Worm (Caenorhabditis elegans): Measurements from ENCODE around the gene F19B10.6.

F19B10.6 gene

ce11 chrII:3655378-3655777 is 8.3 kb downstream of the F19B10.6 start, which contains the start of gene F19B10.5:
Gene F19B10.5, plus strand, starts transcription at chrII:3655678.
- TF ChIP-seq lin-13 (GFP tag; optimal IDR thresholded peaks at IDR 0.05) (no peak), sma-9 (GFP tag; optimal IDR thresholded peaks at IDR 0.05) (no peak), sma-9 (tag; optimal IDR thresholded peaks at IDR 0.05) (no peak), lsy-2 (tag; optimal IDR thresholded peaks at IDR 0.05) (no peak), ceh-82 (tag; optimal IDR thresholded peaks at IDR 0.05) (no peak), skn-1 (tag; optimal IDR thresholded peaks at IDR 0.05) (no peak), ztf-11 (tag; optimal IDR thresholded peaks at IDR 0.05) (no peak), lin-39 (tag; optimal IDR thresholded peaks at IDR 0.05) (no peak), elt-3 (tag; optimal IDR thresholded peaks at IDR 0.05) (no peak), nhr-23 (tag; optimal IDR thresholded peaks at IDR 0.05) (no peak), ama-1 (optimal IDR thresholded peaks at IDR 0.05) (no peak), gmeb-1 (tag; optimal IDR thresholded peaks at IDR 0.05) (no peak), nhr-10 (tag; optimal IDR thresholded peaks at IDR 0.05) (no peak), snpc-4 (tag; optimal IDR thresholded peaks at IDR 0.05) (no peak), C34F6.9 (tag; optimal IDR thresholded peaks at IDR 0.05) (no peak), nhr-6 (tag; optimal IDR thresholded peaks at IDR 0.05) (no peak)

- TF ChIP-seq blmp-1 (tag; optimal IDR thresholded peaks at IDR 0.05; ENCODE audit: insufficient read depth) (no peak), nhr-12 (tag; optimal IDR thresholded peaks at IDR 0.05) (no peak), nhr-21 (tag; optimal IDR thresholded peaks at IDR 0.05) (no peak), nhr-77 (tag; optimal IDR thresholded peaks at IDR 0.05) (no peak), mab-5 (tag; optimal IDR thresholded peaks at IDR 0.05) (no peak), alr-1 (tag; optimal IDR thresholded peaks at IDR 0.05) (no peak), Y55F3AM.14 (GFP tag; optimal IDR thresholded peaks at IDR 0.05) (no peak), C34F6.9 (tag; optimal IDR thresholded peaks at IDR 0.05) (no peak), lin-39 (tag; optimal IDR thresholded peaks at IDR 0.05) (no peak), nhr-23 (tag; optimal IDR thresholded peaks at IDR 0.05) (no peak), aly-2 (tag; optimal IDR thresholded peaks at IDR 0.05) (no peak), crh-2 (tag; optimal IDR thresholded peaks at IDR 0.05) (no peak)
Measured at ce11 chrII:3647111-3647510, 16.6 kb downstream of the F19B10.6 start, which contains the start of gene fbxb-33. Gene fbxb-33, plus strand, starts transcription at chrII:3647411.

- TF ChIP-seq F13H6.1 (tag; optimal IDR thresholded peaks at IDR 0.05) (no peak), blmp-1 (tag; optimal IDR thresholded peaks at IDR 0.05; ENCODE audit: insufficient read depth) (no peak), ztf-4 (tag; optimal IDR thresholded peaks at IDR 0.05) (no peak), crh-2 (tag; optimal IDR thresholded peaks at IDR 0.05) (no peak), nhr-237 (tag; optimal IDR thresholded peaks at IDR 0.05) (no peak), sma-9 (GFP tag; optimal IDR thresholded peaks at IDR 0.05) (no peak), sma-9 (tag; optimal IDR thresholded peaks at IDR 0.05) (no peak), egl-27 (tag; optimal IDR thresholded peaks at IDR 0.05) (no peak), nhr-77 (tag; optimal IDR thresholded peaks at IDR 0.05) (no peak), sma-3 (GFP tag; optimal IDR thresholded peaks at IDR 0.05) (no peak), elt-1 (tag; optimal IDR thresholded peaks at IDR 0.05) (no peak)
Measured at ce11 chrII:3641197-3641596, 22.5 kb downstream of the F19B10.6 start, which contains the start of gene M151.1. Gene M151.1, plus strand, starts transcription at chrII:3641497.

ce11 chrII:3640197-3640596 is 23.5 kb downstream of the F19B10.6 start, which contains the start of gene M151.10:
Gene M151.10, minus strand, starts transcription at chrII:3640297.
- no peak for TF ChIP-seq mbf-1 (tag; optimal IDR thresholded peaks at IDR 0.05)
- TF ChIP-seq ztf-11 (tag; optimal IDR thresholded peaks at IDR 0.05) = no peak
- TF ChIP-seq ama-1 (optimal IDR thresholded peaks at IDR 0.05) = no peak
- TF ChIP-seq sem-4 (tag; optimal IDR thresholded peaks at IDR 0.05) = no peak
- TF ChIP-seq alr-1 (tag; optimal IDR thresholded peaks at IDR 0.05) = no peak
- TF ChIP-seq Y55F3AM.14 (GFP tag; optimal IDR thresholded peaks at IDR 0.05) = no peak
- no peak for TF ChIP-seq nhr-21 (tag; optimal IDR thresholded peaks at IDR 0.05)
- TF ChIP-seq crh-2 (tag; optimal IDR thresholded peaks at IDR 0.05) = no peak
- no peak for TF ChIP-seq nhr-23 (tag; optimal IDR thresholded peaks at IDR 0.05)
- no peak for TF ChIP-seq fos-1 (tag; optimal IDR thresholded peaks at IDR 0.05)
- no peak for TF ChIP-seq nhr-12 (tag; optimal IDR thresholded peaks at IDR 0.05)

ce11 chrII:3639238-3639637 is 24.5 kb downstream of the F19B10.6 start, which contains the start of gene fbxb-31:
Gene fbxb-31, minus strand, starts transcription at chrII:3639338.
- TF ChIP-seq gmeb-1 (tag; optimal IDR thresholded peaks at IDR 0.05) (no peak), mdl-1 (tag; optimal IDR thresholded peaks at IDR 0.05) (no peak), lin-13 (GFP tag; optimal IDR thresholded peaks at IDR 0.05) (no peak), ztf-11 (tag; optimal IDR thresholded peaks at IDR 0.05) (no peak), sem-4 (tag; optimal IDR thresholded peaks at IDR 0.05) (no peak), alr-1 (tag; optimal IDR thresholded peaks at IDR 0.05) (no peak), ceh-82 (tag; optimal IDR thresholded peaks at IDR 0.05) (no peak), nhr-21 (tag; optimal IDR thresholded peaks at IDR 0.05) (no peak), unc-55 (GFP tag; optimal IDR thresholded peaks at IDR 0.05) (no peak)
